Worm (Caenorhabditis elegans) whole organism, young adult: ENCODE results near the gene sftb-2.

ENCODE experiments used
- F37B4.10 ChIP-seq: fragments of 200-800 bp; sonication (Bioruptor generic); IDR thresholded peaks from 2 replicates; pipeline ENCODE4 v1.3.6; 2022; ENCODE audit warnings: missing genetic modification characterization, missing compliant biosample characterization
- F57C9.4 ChIP-seq: sonication (generic microtip); optimal IDR thresholded peaks from 2 replicates; lab custom pipeline; 2017; ENCODE audit warnings: mild to moderate bottlenecking, missing genetic modification characterization, missing compliant biosample characterization
- Y53G8AR.9 ChIP-seq: fragments of 200-800 bp; sonication (Bioruptor generic); conservative IDR thresholded peaks from 2 replicates; pipeline ENCODE4 v1.3.6; 2022; ENCODE audit warnings: missing genetic modification reagents, missing genetic modification characterization, missing compliant biosample characterization
- Y56A3A.18 ChIP-seq: fragments of 200-800 bp; sonication (Bioruptor generic); IDR thresholded peaks from 2 replicates; pipeline ENCODE4 v1.3.6; 2022; ENCODE audit warnings: missing genetic modification reagents, missing genetic modification characterization, missing compliant biosample characterization
- ama-1 ChIP-seq, 3 experiments: fragments of 150-350 bp in 1 of 3; sonication (generic microtip) in 2 of 3; optimal IDR thresholded peaks; 2 replicates each; lab custom pipeline; 2014 to 2018; ENCODE audit warnings: missing biosample characterization in 2 of 3, missing genetic modification characterization in 2 of 3, missing genetic modification reagents in 2 of 3
- attf-6 ChIP-seq: fragments of 200-800 bp; sonication (Bioruptor generic); IDR thresholded peaks from 2 replicates; pipeline ENCODE4 v1.3.6; 2022; ENCODE audit warnings: missing genetic modification reagents, missing genetic modification characterization, missing compliant biosample characterization
- bed-2 ChIP-seq: fragments of 200-800 bp; sonication (Bioruptor generic); IDR thresholded peaks from 2 replicates; pipeline ENCODE4 v1.3.6; 2022; ENCODE audit warnings: missing genetic modification reagents, missing genetic modification characterization, missing compliant biosample characterization
- ceh-27 ChIP-seq: fragments of 200-800 bp; sonication (Bioruptor generic); optimal IDR thresholded peaks from 2 replicates; lab custom pipeline; 2018; ENCODE audit warnings: mild to moderate bottlenecking, missing genetic modification characterization, moderate library complexity, missing compliant biosample characterization
- ceh-58 ChIP-seq: fragments of 200-800 bp; sonication (Bioruptor generic); IDR thresholded peaks from 2 replicates; pipeline ENCODE4 v1.3.6; 2022; ENCODE audit warnings: missing genetic modification characterization, missing compliant biosample characterization
- mcd-1 ChIP-seq: fragments of 200-800 bp; sonication (Bioruptor generic); IDR thresholded peaks from 2 replicates; pipeline ENCODE4 v1.3.6; 2022; ENCODE audit warnings: missing genetic modification reagents, missing genetic modification characterization, missing compliant biosample characterization
- pha-4 ChIP-seq: fragments of 150-350 bp; sonication (generic microtip); optimal IDR thresholded peaks from 2 replicates; lab custom pipeline; 2014; ENCODE audit warnings: missing biosample characterization, missing genetic modification reagents, missing genetic modification characterization
- rcor-1 ChIP-seq: fragments of 200-800 bp; sonication (Bioruptor generic); IDR thresholded peaks from 2 replicates; pipeline ENCODE4 v1.3.6; 2022; ENCODE audit warnings: missing genetic modification reagents, missing genetic modification characterization, missing compliant biosample characterization
- tbx-9 ChIP-seq: sonication (generic microtip); optimal IDR thresholded peaks from 2 replicates; lab custom pipeline; 2016; ENCODE audit warnings: borderline replicate concordance, missing genetic modification characterization, inconsistent platforms, missing compliant biosample characterization
- unc-130 ChIP-seq: sonication (generic microtip); optimal IDR thresholded peaks from 2 replicates; lab custom pipeline; 2016; ENCODE audit warnings: missing genetic modification reagents, missing genetic modification characterization, missing compliant biosample characterization

ce11 chrV:122249-122648 lies 5.8 kb upstream of the sftb-2 start:
- TF ChIP-seq tbx-9 (tag; lab: Kevin White, UChicago) (no peak), bed-2 (no peak), ceh-27 (GFP tag; lab: Kevin White, UChicago) (no peak), F37B4.10 (GFP tag; lab: Robert Waterston, UW) (no peak), Y56A3A.18 (no peak), ama-1 (optimal IDR thresholded peaks at IDR 0.05; lab: Kevin White, UChicago) (no peak), ama-1 (GFP tag; optimal IDR thresholded peaks at IDR 0.05; lab: Kevin White, UChicago) (no peak), rcor-1 (GFP tag; lab: Robert Waterston, UW) (no peak), mcd-1 (GFP tag; lab: Robert Waterston, UW) (no peak), F57C9.4 (tag; lab: Kevin White, UChicago) (no peak), attf-6 (GFP tag; lab: Robert Waterston, UW) (no peak), unc-130 (no peak), ceh-58 (no peak), Y53G8AR.9 (GFP tag; lab: Robert Waterston, UW) (no peak), pha-4 (tag; lab: Kevin White, UChicago) (no peak)
